Worm (Caenorhabditis elegans) whole organism, young adult: Measurements from ENCODE around the gene sca-1.

Source experiments
- B0336.3 ChIP-seq: fragments of 200-800 bp; sonication (Bioruptor generic); IDR thresholded peaks from 2 replicates; pipeline ENCODE4 v1.3.6; 2022; ENCODE audit warnings: missing genetic modification characterization, missing compliant biosample characterization
- C06A6.2 ChIP-seq: fragments of 200-800 bp; sonication (Bioruptor generic); conservative IDR thresholded peaks from 2 replicates; pipeline ENCODE4 v1.3.6; 2022; ENCODE audit warnings: missing genetic modification characterization, missing compliant biosample characterization
- F10E7.11 ChIP-seq: sonication (generic microtip); optimal IDR thresholded peaks from 2 replicates; lab custom pipeline; 2017; ENCODE audit warnings: mild to moderate bottlenecking, missing genetic modification characterization, moderate library complexity, missing compliant biosample characterization
- F39B2.1 ChIP-seq: fragments of 200-800 bp; sonication (Bioruptor generic); IDR thresholded peaks from 2 replicates; pipeline ENCODE4 v1.3.6; 2022; ENCODE audit warnings: missing genetic modification reagents, missing genetic modification characterization, missing compliant biosample characterization
- F57A8.1 ChIP-seq: fragments of 200-800 bp; sonication (Bioruptor generic); optimal IDR thresholded peaks from 2 replicates; lab custom pipeline; 2018; ENCODE audit warnings: mild to moderate bottlenecking, missing genetic modification characterization, moderate library complexity, missing compliant biosample characterization
- K11D2.4 ChIP-seq: fragments of 200-800 bp; sonication (Bioruptor generic); IDR thresholded peaks from 2 replicates; pipeline ENCODE4 v1.3.6; 2022; ENCODE audit warnings: missing genetic modification reagents, missing genetic modification characterization, missing compliant biosample characterization
- K12H6.12 ChIP-seq: fragments of 200-800 bp; sonication (Bioruptor generic); optimal IDR thresholded peaks from 2 replicates; lab custom pipeline; 2018; ENCODE audit warnings: mild to moderate bottlenecking, missing genetic modification characterization, missing compliant biosample characterization
- Y67H2A.10 ChIP-seq: fragments of 200-800 bp; sonication (Bioruptor generic); conservative IDR thresholded peaks from 2 replicates; pipeline ENCODE4 v1.3.6; 2022; ENCODE audit warnings: missing genetic modification reagents, missing genetic modification characterization, missing compliant biosample characterization
- Y79H2A.3 ChIP-seq: fragments of 200-800 bp; sonication (Bioruptor generic); conservative IDR thresholded peaks from 2 replicates; pipeline ENCODE4 v1.3.6; 2022; ENCODE audit warnings: missing genetic modification reagents, missing genetic modification characterization, missing compliant biosample characterization
- ZK185.1 ChIP-seq: sonication (generic microtip); optimal IDR thresholded peaks from 2 replicates; lab custom pipeline; 2016; ENCODE audit warnings: mild to moderate bottlenecking, missing genetic modification characterization, missing compliant biosample characterization; ENCODE audit not compliant: poor library complexity, severe bottlenecking
- akir-1 ChIP-seq: fragments of 200-800 bp; sonication (Bioruptor generic); optimal IDR thresholded peaks from 2 replicates; lab custom pipeline; 2018; ENCODE audit warnings: mild to moderate bottlenecking, missing genetic modification characterization, moderate library complexity, missing compliant biosample characterization
- aptf-3 ChIP-seq: fragments of 200-800 bp; sonication (Bioruptor generic); IDR thresholded peaks from 2 replicates; pipeline ENCODE4 v1.3.6; 2022; ENCODE audit warnings: missing genetic modification characterization, missing compliant biosample characterization
- attf-5 ChIP-seq: fragments of 200-800 bp; sonication (Bioruptor generic); optimal IDR thresholded peaks from 2 replicates; lab custom pipeline; 2018; ENCODE audit warnings: mild to moderate bottlenecking, missing genetic modification characterization, missing compliant biosample characterization
- attf-6 ChIP-seq: fragments of 200-800 bp; sonication (Bioruptor generic); IDR thresholded peaks from 2 replicates; pipeline ENCODE4 v1.3.6; 2022; ENCODE audit warnings: missing genetic modification reagents, missing genetic modification characterization, missing compliant biosample characterization
- ccch-3 ChIP-seq: fragments of 200-800 bp; sonication (Bioruptor generic); optimal IDR thresholded peaks from 2 replicates; lab custom pipeline; 2018; ENCODE audit warnings: mild to moderate bottlenecking, missing genetic modification characterization, missing compliant biosample characterization
- cebp-1 ChIP-seq, 2 experiments: fragments of 200-800 bp in 1 of 2; sonication (Bioruptor generic) in 1 of 2; sonication (generic microtip) in 1 of 2; IDR thresholded peaks in 1 of 2; optimal IDR thresholded peaks in 1 of 2; 2 replicates each; pipeline versions ENCODE4 v1.3.6 to Lab custom; 2017 to 2022; ENCODE audit warnings: missing compliant biosample characterization in 2 of 2, missing genetic modification characterization in 2 of 2, mild to moderate bottlenecking in 1 of 2, missing genetic modification reagents in 1 of 2, moderate library complexity in 1 of 2
- ceh-27 ChIP-seq: fragments of 200-800 bp; sonication (Bioruptor generic); optimal IDR thresholded peaks from 2 replicates; lab custom pipeline; 2018; ENCODE audit warnings: mild to moderate bottlenecking, missing genetic modification characterization, moderate library complexity, missing compliant biosample characterization
- ceh-40 ChIP-seq: fragments of 200-800 bp; sonication (Bioruptor generic); IDR thresholded peaks from 2 replicates; pipeline ENCODE4 v1.3.6; 2022; ENCODE audit warnings: missing genetic modification characterization, missing compliant biosample characterization
- dox-1 ChIP-seq: fragments of 200-800 bp; sonication (Bioruptor generic); IDR thresholded peaks from 2 replicates; pipeline ENCODE4 v1.3.6; 2022; ENCODE audit warnings: missing genetic modification reagents, missing genetic modification characterization, missing compliant biosample characterization
- egl-18 ChIP-seq: fragments of 200-800 bp; sonication (Bioruptor generic); IDR thresholded peaks from 2 replicates; pipeline ENCODE4 v1.3.6; 2022; ENCODE audit warnings: missing genetic modification reagents, missing genetic modification characterization, missing compliant biosample characterization
- egrh-3 ChIP-seq: fragments of 200-800 bp; sonication (Bioruptor generic); IDR thresholded peaks from 2 replicates; pipeline ENCODE4 v1.3.6; 2022; ENCODE audit warnings: missing genetic modification reagents, missing genetic modification characterization, missing compliant biosample characterization
- ets-4 ChIP-seq: fragments of 200-800 bp; sonication (Bioruptor generic); optimal IDR thresholded peaks from 2 replicates; lab custom pipeline; 2018; ENCODE audit warnings: mild to moderate bottlenecking, missing genetic modification characterization, missing compliant biosample characterization
- hmg-1.2 ChIP-seq: fragments of 200-800 bp; sonication (Bioruptor generic); IDR thresholded peaks from 2 replicates; pipeline ENCODE4 v1.3.6; 2022; ENCODE audit warnings: missing genetic modification reagents, missing genetic modification characterization, missing compliant biosample characterization
- hmg-20 ChIP-seq: fragments of 200-800 bp; sonication (Bioruptor generic); IDR thresholded peaks from 2 replicates; pipeline ENCODE4 v1.3.6; 2022; ENCODE audit warnings: missing genetic modification reagents, missing genetic modification characterization, missing compliant biosample characterization
- hrde-1 ChIP-seq: sonication (generic microtip); optimal IDR thresholded peaks from 2 replicates; lab custom pipeline; 2016; ENCODE audit warnings: missing genetic modification characterization, mild to moderate bottlenecking, missing compliant biosample characterization, moderate library complexity, missing genotype, missing genetic modification reagents, borderline replicate concordance
- lag-1 ChIP-seq: fragments of 200-800 bp; sonication (Bioruptor generic); IDR thresholded peaks from 2 replicates; pipeline ENCODE4 v1.3.6; 2022; ENCODE audit warnings: missing genetic modification reagents, missing genetic modification characterization, missing compliant biosample characterization
- let-526 ChIP-seq: fragments of 200-800 bp; sonication (Bioruptor generic); IDR thresholded peaks from 2 replicates; pipeline ENCODE4 v1.3.6; 2022; ENCODE audit warnings: missing genetic modification reagents, missing genetic modification characterization, missing compliant biosample characterization
- lin-26 ChIP-seq: fragments of 200-800 bp; sonication (Bioruptor generic); IDR thresholded peaks from 2 replicates; pipeline ENCODE4 v1.3.6; 2022; ENCODE audit warnings: missing genetic modification reagents, missing genetic modification characterization, missing compliant biosample characterization
- madf-10 ChIP-seq: sonication (generic microtip); optimal IDR thresholded peaks from 2 replicates; lab custom pipeline; 2016; ENCODE audit warnings: mild to moderate bottlenecking, missing genetic modification characterization, missing compliant biosample characterization
- madf-3 ChIP-seq: fragments of 200-800 bp; sonication (Bioruptor generic); IDR thresholded peaks from 2 replicates; pipeline ENCODE4 v1.3.6; 2022; ENCODE audit warnings: missing genetic modification reagents, missing genetic modification characterization, missing compliant biosample characterization
- madf-8 ChIP-seq: fragments of 200-800 bp; sonication (Bioruptor generic); conservative IDR thresholded peaks from 2 replicates; pipeline ENCODE4 v1.3.6; 2022; ENCODE audit warnings: missing genetic modification reagents, missing genetic modification characterization, missing compliant biosample characterization
- mcd-1 ChIP-seq: fragments of 200-800 bp; sonication (Bioruptor generic); IDR thresholded peaks from 2 replicates; pipeline ENCODE4 v1.3.6; 2022; ENCODE audit warnings: missing genetic modification reagents, missing genetic modification characterization, missing compliant biosample characterization
- mel-28 ChIP-seq: sonication (generic microtip); optimal IDR thresholded peaks from 2 replicates; lab custom pipeline; 2016; ENCODE audit warnings: borderline replicate concordance, mild to moderate bottlenecking, missing genetic modification characterization, missing compliant biosample characterization
- nfya-2 ChIP-seq: fragments of 200-800 bp; sonication (Bioruptor generic); IDR thresholded peaks from 2 replicates; pipeline ENCODE4 v1.3.6; 2022; ENCODE audit warnings: missing genetic modification reagents, missing genetic modification characterization, missing compliant biosample characterization
- nfyb-1 ChIP-seq: fragments of 200-800 bp; sonication (Bioruptor generic); IDR thresholded peaks from 2 replicates; pipeline ENCODE4 v1.3.6; 2022; ENCODE audit warnings: missing genetic modification reagents, missing genetic modification characterization, missing compliant biosample characterization
- nhr-120 ChIP-seq: fragments of 200-800 bp; sonication (Bioruptor generic); IDR thresholded peaks from 2 replicates; pipeline ENCODE4 v1.3.6; 2022; ENCODE audit warnings: missing genetic modification characterization, missing compliant biosample characterization
- nhr-80 ChIP-seq: sonication (generic microtip); optimal IDR thresholded peaks from 2 replicates; lab custom pipeline; 2016; ENCODE audit warnings: missing genetic modification characterization, missing compliant biosample characterization
- pbrm-1 ChIP-seq: fragments of 200-800 bp; sonication (Bioruptor generic); IDR thresholded peaks from 2 replicates; pipeline ENCODE4 v1.3.6; 2022; ENCODE audit warnings: missing genetic modification reagents, missing genetic modification characterization, missing compliant biosample characterization
- rcor-1 ChIP-seq: fragments of 200-800 bp; sonication (Bioruptor generic); IDR thresholded peaks from 2 replicates; pipeline ENCODE4 v1.3.6; 2022; ENCODE audit warnings: missing genetic modification reagents, missing genetic modification characterization, missing compliant biosample characterization
- rec-8 ChIP-seq, 2 experiments: sonication (generic microtip); optimal IDR thresholded peaks; 2 replicates each; lab custom pipeline; 2016; ENCODE audit warnings: mild to moderate bottlenecking in 2 of 2, missing genetic modification characterization in 2 of 2, missing genetic modification reagents in 2 of 2, missing genotype in 2 of 2, missing biosample characterization in 1 of 2, missing compliant biosample characterization in 1 of 2, moderate library complexity in 1 of 2
- snpc-3.4 ChIP-seq: sonication (generic microtip); optimal IDR thresholded peaks from 2 replicates; lab custom pipeline; 2017; ENCODE audit warnings: missing genetic modification characterization, mild to moderate bottlenecking, missing compliant biosample characterization, antibody characterized with exemption, moderate library complexity, missing genotype, missing genetic modification reagents
- somi-1 ChIP-seq: fragments of 200-800 bp; sonication (Bioruptor generic); optimal IDR thresholded peaks from 2 replicates; lab custom pipeline; 2018; ENCODE audit warnings: mild to moderate bottlenecking, missing genetic modification characterization, missing compliant biosample characterization
- tbp1 ChIP-seq: fragments of 200-800 bp; sonication (Bioruptor generic); optimal IDR thresholded peaks from 2 replicates; lab custom pipeline; 2018; ENCODE audit warnings: mild to moderate bottlenecking, missing genetic modification characterization, missing compliant biosample characterization
- tbx-9 ChIP-seq: sonication (generic microtip); optimal IDR thresholded peaks from 2 replicates; lab custom pipeline; 2016; ENCODE audit warnings: borderline replicate concordance, missing genetic modification characterization, inconsistent platforms, missing compliant biosample characterization
- zfh-2 ChIP-seq: fragments of 200-800 bp; sonication (Bioruptor generic); conservative IDR thresholded peaks from 2 replicates; pipeline ENCODE4 v1.3.6; 2022; ENCODE audit warnings: missing genetic modification reagents, missing genetic modification characterization, missing compliant biosample characterization
- ztf-25 ChIP-seq: fragments of 200-800 bp; sonication (Bioruptor generic); IDR thresholded peaks from 2 replicates; pipeline ENCODE4 v1.3.6; 2022; ENCODE audit warnings: missing genetic modification reagents, missing genetic modification characterization, missing compliant biosample characterization
- ztf-28 ChIP-seq: fragments of 200-800 bp; sonication (Bioruptor generic); IDR thresholded peaks from 2 replicates; pipeline ENCODE4 v1.3.6; 2022; ENCODE audit warnings: missing genetic modification reagents, missing genetic modification characterization, missing compliant biosample characterization
- ztf-6 ChIP-seq: fragments of 200-800 bp; sonication (Bioruptor generic); IDR thresholded peaks from 2 replicates; pipeline ENCODE4 v1.3.6; 2022; ENCODE audit warnings: missing genetic modification reagents, missing genetic modification characterization, missing compliant biosample characterization

The sca-1 gene

DNA sequence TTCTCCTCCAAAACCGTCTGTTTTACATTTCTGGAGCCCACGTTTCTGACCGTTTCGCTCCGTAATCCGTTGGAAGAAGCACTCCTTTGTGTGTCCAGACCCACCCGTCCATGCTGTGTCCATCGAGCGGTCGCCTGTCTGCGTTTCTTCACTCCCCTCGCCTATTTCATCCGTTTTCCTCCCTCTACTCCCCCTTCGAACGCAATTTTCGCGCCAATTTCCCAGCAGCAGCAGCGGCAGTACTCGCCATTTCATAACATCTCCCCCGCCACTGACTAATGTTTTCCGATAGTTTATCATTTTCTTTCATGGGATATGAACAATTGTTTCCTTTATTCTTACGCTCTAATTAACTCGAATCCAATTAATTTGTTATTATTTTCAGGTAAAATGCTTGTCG, 8.7 kb downstream of the sca-1 start:
- no peak for TF ChIP-seq F39B2.1 (GFP tag; lab: Robert Waterston, UW)
- no peak for TF ChIP-seq ceh-40 (GFP tag; lab: Robert Waterston, UW)
- peak; percentile 50; the same call in 1 of the 2 replicates for TF ChIP-seq nfyb-1 (GFP tag; lab: Robert Waterston, UW)
- no peak for TF ChIP-seq F57A8.1 (GFP tag; lab: Kevin White, UChicago)
- no peak for TF ChIP-seq ztf-6 (GFP tag; lab: Robert Waterston, UW)
- peak; percentile 48 for TF ChIP-seq attf-6 (GFP tag; lab: Robert Waterston, UW)
- no peak for TF ChIP-seq somi-1 (GFP tag; lab: Kevin White, UChicago)
- TF ChIP-seq B0336.3 (GFP tag; lab: Robert Waterston, UW), result 0 out of 2 replicates have a peak, but pooled peaks have one; percentile 40
- TF ChIP-seq K11D2.4 (GFP tag; lab: Robert Waterston, UW), result no peak
- TF ChIP-seq pbrm-1 (GFP tag; lab: Robert Waterston, UW), result peak; percentile 24; the same call in 1 of the 2 replicates
- TF ChIP-seq akir-1 (GFP tag; lab: Kevin White, UChicago), result no peak
- no peak for TF ChIP-seq madf-8 (GFP tag; lab: Robert Waterston, UW)
- TF ChIP-seq rcor-1 (GFP tag; lab: Robert Waterston, UW), result 0 out of 2 replicates have a peak, but pooled peaks have one; percentile 30
- TF ChIP-seq F10E7.11 (tag; lab: Kevin White, UChicago), result no peak
- TF ChIP-seq ztf-25 (GFP tag; lab: Robert Waterston, UW), result no peak
- no peak for TF ChIP-seq ceh-27 (GFP tag; lab: Kevin White, UChicago)
- TF ChIP-seq snpc-3.4 (tag; lab: Kevin White, UChicago), result no peak
- TF ChIP-seq hmg-20 (GFP tag; lab: Robert Waterston, UW), result no peak
- no peak for TF ChIP-seq tbx-9 (tag; lab: Kevin White, UChicago)
- TF ChIP-seq tbp1, result no peak
- no peak for TF ChIP-seq mel-28
- no peak for TF ChIP-seq nhr-120 (GFP tag; lab: Robert Waterston, UW)
- TF ChIP-seq K12H6.12 (tag; lab: Kevin White, UChicago), result peak; percentile 26
- 0 out of 2 replicates have a peak, but pooled peaks have one; percentile 39 for TF ChIP-seq dox-1
- no peak for TF ChIP-seq ZK185.1 (tag; lab: Kevin White, UChicago)
- no peak for TF ChIP-seq egl-18
- TF ChIP-seq ccch-3 (GFP tag; lab: Kevin White, UChicago), result no peak
- TF ChIP-seq rec-8 (tag; optimal IDR thresholded peaks at IDR 0.05; lab: Kevin White, UChicago), result no peak
- TF ChIP-seq Y67H2A.10 (GFP tag; lab: Robert Waterston, UW), result no peak
- no peak for TF ChIP-seq Y79H2A.3
- TF ChIP-seq aptf-3 (GFP tag; lab: Robert Waterston, UW), result no peak
- TF ChIP-seq ztf-28 (GFP tag; lab: Robert Waterston, UW), result no peak
- peak; percentile 53; the same call in 1 of the 2 replicates for TF ChIP-seq hmg-1.2 (GFP tag; lab: Robert Waterston, UW)
- TF ChIP-seq hrde-1 (tag; lab: Kevin White, UChicago), result no peak
- TF ChIP-seq let-526 (GFP tag; lab: Robert Waterston, UW), result no peak
- TF ChIP-seq zfh-2 (GFP tag; lab: Robert Waterston, UW), result peak; percentile 79
- no peak for TF ChIP-seq madf-10 (tag; lab: Kevin White, UChicago)
- TF ChIP-seq lag-1 (GFP tag; lab: Robert Waterston, UW), result no peak
- TF ChIP-seq ets-4, result no peak
- TF ChIP-seq lin-26, result no peak; the same call in 1 of the 2 replicates
- no peak for TF ChIP-seq C06A6.2 (GFP tag; lab: Robert Waterston, UW)
- TF ChIP-seq mcd-1 (GFP tag; lab: Robert Waterston, UW), result no peak
- TF ChIP-seq madf-3 (GFP tag; lab: Robert Waterston, UW), result no peak
- TF ChIP-seq nhr-80 (tag; lab: Kevin White, UChicago), result peak; percentile 35
- peak; percentile 23 for TF ChIP-seq attf-5
- peak; percentile 77; the same call in 1 of the 2 replicates for TF ChIP-seq cebp-1 (GFP tag; IDR thresholded peaks at IDR 0.05; lab: Robert Waterston, UW)
- TF ChIP-seq cebp-1 (tag; optimal IDR thresholded peaks at IDR 0.05; lab: Kevin White, UChicago), result peak; percentile 91
- no peak for TF ChIP-seq nfya-2 (GFP tag; lab: Robert Waterston, UW)
- TF ChIP-seq egrh-3 (GFP tag; lab: Robert Waterston, UW), result peak; percentile 82
